Worm (Caenorhabditis elegans) whole organism, young adult: Measurements from ENCODE around the gene nhr-158.

Experiments used
- B0336.3 ChIP-seq: fragments of 200-800 bp; sonication (Bioruptor generic); IDR thresholded peaks from 2 replicates; pipeline ENCODE4 v1.3.6; 2022; ENCODE audit warnings: missing genetic modification characterization, missing compliant biosample characterization
- C17E4.6 ChIP-seq: fragments of 200-800 bp; sonication (Bioruptor generic); IDR thresholded peaks from 2 replicates; pipeline ENCODE4 v1.3.6; 2022; ENCODE audit warnings: missing genetic modification reagents, missing genetic modification characterization, missing compliant biosample characterization
- F10E7.11 ChIP-seq: sonication (generic microtip); optimal IDR thresholded peaks from 2 replicates; lab custom pipeline; 2017; ENCODE audit warnings: mild to moderate bottlenecking, missing genetic modification characterization, moderate library complexity, missing compliant biosample characterization
- lsy-27 ChIP-seq: sonication (generic microtip); optimal IDR thresholded peaks from 2 replicates; lab custom pipeline; 2017; ENCODE audit warnings: missing genetic modification characterization, mild to moderate bottlenecking, missing compliant biosample characterization, antibody characterized with exemption, missing genotype, borderline replicate concordance; ENCODE audit not compliant: insufficient read depth

DNA sequence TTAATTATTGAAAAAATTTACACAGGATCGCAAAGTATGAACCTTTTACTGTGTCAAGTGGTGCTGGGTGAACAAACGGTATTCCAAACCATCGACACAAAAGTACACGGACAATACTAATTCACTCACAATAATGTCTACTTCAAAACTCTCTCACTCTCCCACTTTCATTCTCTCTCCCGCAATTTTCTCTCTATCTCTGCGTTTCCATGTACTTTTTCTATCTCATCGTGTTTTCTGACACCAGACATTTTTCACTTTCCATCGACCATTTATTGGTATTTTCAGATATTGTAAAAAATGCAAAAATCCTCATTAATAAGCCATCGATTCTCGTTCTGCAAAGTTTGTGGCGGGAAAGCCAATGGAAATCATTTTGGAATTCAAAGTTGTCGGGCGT, 31.9 kb upstream of the nhr-158 start, which contains the start of gene nhr-156:
- TF ChIP-seq B0336.3 (GFP tag; lab: Robert Waterston, UW) = no peak
- TF ChIP-seq lsy-27 (tag; lab: Kevin White, UChicago) = no peak
- no peak for TF ChIP-seq F10E7.11
- TF ChIP-seq C17E4.6 (GFP tag; lab: Robert Waterston, UW) = no peak
